Fruit fly (Drosophila melanogaster): ENCODE data around the gene heph.

heph gene

DNA sequence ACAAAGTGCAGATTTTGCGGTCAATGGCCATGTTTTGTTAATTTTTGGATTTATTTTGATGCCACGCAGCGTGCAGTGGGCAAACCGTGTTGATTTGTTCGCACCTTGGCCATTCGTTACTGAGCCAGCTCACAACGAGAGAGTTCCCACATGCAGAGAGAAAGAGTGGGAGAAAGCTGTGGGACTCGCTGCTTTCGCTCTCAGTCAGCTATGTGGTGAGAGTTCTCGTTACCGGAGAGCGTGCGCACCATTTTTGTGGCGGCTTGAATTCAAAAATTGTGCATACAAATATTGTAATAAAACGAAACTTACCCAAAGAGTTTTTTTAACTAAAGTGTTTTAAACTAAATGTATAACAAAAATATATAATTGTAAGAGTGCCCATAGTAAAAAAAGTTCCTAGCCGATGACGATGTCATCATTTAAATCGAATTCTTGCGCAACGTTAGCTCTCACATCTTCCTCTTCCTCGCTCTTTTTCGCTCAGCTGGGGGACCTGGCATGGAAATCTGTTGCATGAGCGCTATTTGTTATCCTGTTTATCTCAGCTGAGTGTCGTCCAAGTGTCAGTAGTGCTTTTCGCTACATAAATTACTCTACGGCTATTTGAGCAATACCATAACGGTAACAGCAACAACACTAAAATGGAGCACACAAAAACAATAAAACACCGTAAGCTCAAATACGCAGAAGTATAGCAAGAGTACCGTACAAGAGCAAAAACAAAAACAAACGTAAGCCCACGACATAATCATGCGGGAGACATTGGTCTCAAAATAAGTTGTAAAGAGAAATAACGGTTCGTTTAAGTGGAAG is at the start of gene heph:
heph (minus strand) TSS at position 121 of the 816 bp plus-strand sequence.
- TF ChIP-seq ttk (optimal IDR thresholded peaks at IDR 0.05): no peak
- no peak for TF ChIP-seq Myc (optimal IDR thresholded peaks at IDR 0.05)
- no peak for TF ChIP-seq insv (optimal IDR thresholded peaks at IDR 0.05)
- no peak for TF ChIP-seq Sin3A (optimal IDR thresholded peaks at IDR 0.05)
- TF ChIP-seq psq (optimal IDR thresholded peaks at IDR 0.05): no peak
- TF ChIP-seq h (optimal IDR thresholded peaks at IDR 0.05): no peak

DNA sequence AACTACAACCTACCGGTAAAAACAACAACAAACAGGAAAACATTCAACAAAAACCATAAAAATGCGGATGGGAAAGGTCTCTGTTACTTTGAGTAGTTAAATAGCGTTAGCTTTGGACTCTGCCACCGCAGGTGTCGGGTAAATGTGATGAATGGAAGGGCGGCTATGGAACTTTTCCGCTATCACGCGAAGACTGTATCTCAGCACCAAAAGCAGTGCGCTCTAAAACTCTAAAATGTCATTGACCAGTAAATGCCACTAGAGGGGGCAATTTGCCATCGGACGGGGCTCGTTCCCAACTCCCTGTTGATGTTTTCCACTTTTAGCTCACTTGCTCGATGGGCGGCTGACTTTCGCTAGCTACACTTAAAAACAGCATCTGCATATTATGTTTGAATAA is 44.9 kb upstream of the heph start:
- TF ChIP-seq h (optimal IDR thresholded peaks at IDR 0.05) (no peak), insv (optimal IDR thresholded peaks at IDR 0.05) (no peak), ttk (optimal IDR thresholded peaks at IDR 0.05) (no peak), Myc (optimal IDR thresholded peaks at IDR 0.05) (no peak), psq (optimal IDR thresholded peaks at IDR 0.05) (no peak), Sin3A (optimal IDR thresholded peaks at IDR 0.05) (no peak)

DNA sequence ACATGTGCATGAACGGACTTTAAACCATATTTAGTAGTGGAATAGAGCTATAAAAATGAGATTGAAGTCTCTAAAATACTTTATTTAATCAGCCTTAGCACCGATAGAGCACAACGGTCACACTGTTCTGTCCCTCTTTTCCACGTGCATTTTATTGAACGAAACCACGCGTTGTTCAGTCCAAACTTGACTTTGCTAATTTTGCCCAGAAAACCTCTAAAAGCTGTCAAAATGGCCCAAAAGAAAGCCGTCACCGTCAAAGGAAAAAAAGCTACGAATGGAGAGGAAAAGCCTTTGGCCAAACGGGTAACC is 37.1 kb upstream of the heph start:
- TF ChIP-seq ttk (optimal IDR thresholded peaks at IDR 0.05) (no peak), insv (optimal IDR thresholded peaks at IDR 0.05) (no peak), Sin3A (optimal IDR thresholded peaks at IDR 0.05) (no peak), Myc (optimal IDR thresholded peaks at IDR 0.05) (no peak), h (optimal IDR thresholded peaks at IDR 0.05) (no peak)

DNA sequence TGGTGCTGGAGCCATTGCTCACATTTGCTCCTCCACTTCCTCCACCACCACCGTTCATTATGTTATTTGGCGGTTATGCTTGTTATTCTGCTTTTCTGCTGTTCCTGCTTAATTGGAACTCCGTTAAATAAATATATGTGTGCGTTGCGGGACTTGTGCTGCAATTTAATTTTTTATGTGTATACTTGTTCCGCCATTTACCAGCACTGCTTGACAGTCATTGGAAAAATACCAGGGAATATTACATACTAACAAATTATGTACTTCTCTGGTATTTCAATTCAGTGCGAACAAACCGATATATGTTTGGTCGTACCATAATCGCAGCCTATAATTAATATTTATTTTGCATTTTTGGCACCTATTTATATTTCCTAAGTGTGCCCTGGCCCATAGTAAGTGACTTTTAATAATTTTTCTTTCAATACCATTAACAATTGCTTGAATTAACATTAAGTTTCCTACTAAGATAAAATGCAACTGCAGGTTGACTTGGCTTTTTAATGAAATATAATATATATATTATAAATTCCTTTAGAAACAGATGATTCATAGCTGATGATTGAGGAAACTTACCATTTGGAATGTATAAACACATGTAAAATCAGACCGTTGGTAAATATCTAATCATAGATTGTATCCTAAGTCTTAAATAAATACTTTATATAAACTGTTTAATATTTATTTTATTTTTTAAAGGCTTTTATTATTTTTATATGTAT is 36.6 kb upstream of the heph start, which contains the start of the genes krz and mod:
krz (minus strand) TSS at position 212 of the 722 bp plus-strand sequence.
mod (plus strand) TSS at position 279 of the 722 bp plus-strand sequence.
- TF ChIP-seq h (optimal IDR thresholded peaks at IDR 0.05) (no peak), Sin3A (optimal IDR thresholded peaks at IDR 0.05) (no peak), insv (optimal IDR thresholded peaks at IDR 0.05) (no peak), ttk (optimal IDR thresholded peaks at IDR 0.05) (no peak), psq (optimal IDR thresholded peaks at IDR 0.05) (no peak), Myc (optimal IDR thresholded peaks at IDR 0.05) (no peak)

DNA sequence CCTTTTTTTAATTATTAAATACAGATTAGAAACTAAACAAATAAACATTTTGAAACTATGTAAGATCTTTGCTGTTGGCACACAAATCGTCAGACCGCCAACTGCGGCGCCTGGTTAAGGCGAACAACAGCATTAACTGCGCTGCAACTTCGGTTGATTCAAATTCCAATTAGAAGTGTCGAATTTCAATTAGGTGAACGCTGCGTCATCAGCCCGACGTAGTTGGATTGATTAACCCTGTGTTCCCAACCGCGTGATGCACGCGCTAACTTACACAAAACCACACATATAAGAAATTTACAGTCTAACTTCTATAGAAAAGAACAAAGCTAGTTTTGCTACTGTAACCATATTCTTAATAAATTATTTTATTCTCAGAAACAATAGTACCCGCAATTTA is 35.4 kb upstream of the heph start:
- TF ChIP-seq Myc (optimal IDR thresholded peaks at IDR 0.05) (no peak), psq (optimal IDR thresholded peaks at IDR 0.05) (no peak), h (optimal IDR thresholded peaks at IDR 0.05) (no peak)

DNA sequence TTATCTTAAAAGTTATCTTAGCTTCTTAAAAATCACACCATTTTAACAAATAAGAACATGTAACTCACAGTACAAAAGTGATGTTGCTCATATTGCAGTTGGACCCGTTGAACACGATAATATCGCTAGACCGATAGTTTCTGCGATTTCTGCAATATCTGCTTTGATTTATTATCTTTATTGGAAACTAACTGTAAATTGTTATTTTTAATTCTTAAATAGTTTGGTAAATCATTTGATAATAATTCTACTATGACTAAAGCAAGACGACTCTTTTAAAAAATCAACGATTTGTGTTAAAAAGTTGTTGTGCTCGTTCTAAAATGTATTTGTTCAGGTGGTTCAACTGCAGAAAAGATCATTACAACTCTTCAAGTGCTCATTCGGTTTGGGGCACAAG is 31.3 kb upstream of the heph start:
- TF ChIP-seq ttk (optimal IDR thresholded peaks at IDR 0.05) (no peak), Sin3A (optimal IDR thresholded peaks at IDR 0.05) (no peak), insv (optimal IDR thresholded peaks at IDR 0.05) (no peak), h (optimal IDR thresholded peaks at IDR 0.05) (no peak), psq (optimal IDR thresholded peaks at IDR 0.05) (no peak), Myc (optimal IDR thresholded peaks at IDR 0.05) (no peak)

DNA sequence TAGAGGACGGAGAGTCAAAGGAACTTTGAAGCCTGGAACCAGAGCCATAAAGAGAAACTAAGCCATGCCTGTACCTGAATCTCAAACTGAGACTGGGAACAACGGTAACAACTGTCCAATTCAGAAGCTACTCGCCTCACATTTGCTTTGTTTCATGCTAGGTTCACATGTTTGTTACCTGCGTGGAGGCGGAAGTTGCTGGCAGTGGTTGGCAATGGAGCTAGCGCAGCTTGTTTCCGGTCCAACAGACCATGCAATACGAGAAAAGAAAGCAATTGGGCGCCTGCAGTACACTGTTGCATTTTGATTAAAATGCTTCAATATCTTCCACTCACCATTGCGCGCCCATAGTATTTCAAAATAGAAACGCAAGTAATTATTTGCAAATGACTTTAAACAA is 28.5 kb upstream of the heph start:
- TF ChIP-seq Myc (optimal IDR thresholded peaks at IDR 0.05): no peak
- no peak for TF ChIP-seq insv (optimal IDR thresholded peaks at IDR 0.05)
- no peak for TF ChIP-seq h (optimal IDR thresholded peaks at IDR 0.05)
- TF ChIP-seq Sin3A (optimal IDR thresholded peaks at IDR 0.05): no peak
- no peak for TF ChIP-seq psq (optimal IDR thresholded peaks at IDR 0.05)
- TF ChIP-seq ttk (optimal IDR thresholded peaks at IDR 0.05): no peak

DNA sequence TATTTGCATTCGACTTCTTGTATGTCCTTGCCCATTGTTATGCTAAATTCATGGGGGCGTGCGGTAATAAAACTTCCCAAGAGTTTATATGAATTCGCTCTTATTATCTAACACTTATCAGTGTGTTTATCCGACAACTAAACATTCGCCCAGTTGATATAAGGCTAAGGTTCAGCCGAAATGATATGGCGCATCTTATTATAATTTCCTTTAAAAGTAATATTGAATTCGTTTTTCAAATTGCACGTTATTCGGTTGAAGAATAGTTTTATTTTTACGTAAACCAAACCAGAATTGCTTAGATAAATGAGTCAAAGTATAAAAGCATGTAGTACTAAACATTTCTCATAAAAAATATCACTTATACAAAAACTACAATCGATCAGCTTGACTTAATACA is 22.7 kb upstream of the heph start, which contains the start of gene Pos:
Pos (plus strand) TSS at position 301 of the 400 bp plus-strand sequence.
- no peak for TF ChIP-seq psq (optimal IDR thresholded peaks at IDR 0.05)

DNA sequence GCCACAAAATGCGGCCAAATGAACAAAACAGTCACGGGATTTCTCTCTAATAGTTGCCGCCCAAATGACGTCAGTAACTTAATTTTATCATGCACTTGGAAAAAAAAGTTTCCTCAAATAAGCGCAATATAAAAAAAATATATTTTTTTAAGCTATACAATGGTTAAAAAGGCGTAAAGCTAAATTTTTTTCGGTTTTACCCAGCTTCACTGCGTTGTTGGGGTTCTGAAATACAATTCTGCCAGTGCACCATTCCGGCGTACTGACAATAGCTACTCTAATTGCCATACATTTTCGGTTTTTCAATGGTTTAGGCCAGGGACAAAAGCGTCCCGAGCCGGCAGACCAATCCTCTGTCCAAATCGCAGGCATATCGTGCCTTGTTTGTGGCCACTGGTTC is 17.6 kb upstream of the heph start:
- no peak for TF ChIP-seq ttk (optimal IDR thresholded peaks at IDR 0.05)
- no peak for TF ChIP-seq Myc (optimal IDR thresholded peaks at IDR 0.05)
- no peak for TF ChIP-seq Sin3A (optimal IDR thresholded peaks at IDR 0.05)
- no peak for TF ChIP-seq h (optimal IDR thresholded peaks at IDR 0.05)
- TF ChIP-seq psq (optimal IDR thresholded peaks at IDR 0.05): no peak
- no peak for TF ChIP-seq insv (optimal IDR thresholded peaks at IDR 0.05)

DNA sequence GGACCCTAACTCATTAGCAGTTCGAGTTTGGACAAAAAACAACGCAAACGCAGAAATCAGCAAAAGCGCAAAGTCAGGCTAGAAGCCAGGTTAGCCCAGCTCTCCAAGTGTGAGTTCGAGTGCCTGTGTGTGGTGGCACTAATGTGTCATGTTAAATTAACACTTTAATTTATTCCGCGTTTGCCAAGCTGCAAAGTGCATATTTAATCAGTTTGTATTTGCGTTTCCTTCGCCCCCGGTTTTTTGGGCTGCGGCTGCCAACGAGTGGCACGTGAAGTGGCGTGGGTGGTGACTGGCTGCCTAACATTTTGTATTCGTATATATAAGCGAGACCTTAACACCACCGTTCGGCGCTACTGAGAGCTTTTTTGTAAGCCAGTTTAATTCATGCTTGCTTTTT is 13.8 kb upstream of the heph start:
- TF ChIP-seq insv (optimal IDR thresholded peaks at IDR 0.05): no peak
- no peak for TF ChIP-seq Sin3A (optimal IDR thresholded peaks at IDR 0.05)
- TF ChIP-seq ttk (optimal IDR thresholded peaks at IDR 0.05): no peak
- no peak for TF ChIP-seq Myc (optimal IDR thresholded peaks at IDR 0.05)
- TF ChIP-seq psq (optimal IDR thresholded peaks at IDR 0.05): no peak
- no peak for TF ChIP-seq h (optimal IDR thresholded peaks at IDR 0.05)

DNA sequence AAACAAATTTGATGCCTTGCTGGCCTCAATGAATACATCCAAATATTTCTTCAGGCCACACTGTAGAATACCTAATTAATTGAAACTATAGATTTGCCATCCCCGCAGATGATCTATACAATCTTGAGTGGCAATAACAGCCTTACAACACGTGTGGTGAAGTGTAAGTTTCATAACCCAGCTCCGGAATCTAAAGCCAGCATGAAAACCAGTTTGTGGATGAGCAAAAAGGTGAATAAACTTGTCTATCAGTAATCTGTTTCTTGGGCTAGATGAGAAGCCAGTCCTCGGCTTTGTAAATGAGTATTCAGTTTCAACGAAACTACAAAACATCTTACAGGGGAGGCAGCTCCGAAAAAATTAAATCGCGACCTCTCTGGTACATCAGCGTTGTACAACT is 6.8 kb upstream of the heph start:
- TF ChIP-seq Myc (optimal IDR thresholded peaks at IDR 0.05) (no peak), h (optimal IDR thresholded peaks at IDR 0.05) (no peak), insv (optimal IDR thresholded peaks at IDR 0.05) (no peak), Sin3A (optimal IDR thresholded peaks at IDR 0.05) (no peak), psq (optimal IDR thresholded peaks at IDR 0.05) (no peak), ttk (optimal IDR thresholded peaks at IDR 0.05) (no peak)

DNA sequence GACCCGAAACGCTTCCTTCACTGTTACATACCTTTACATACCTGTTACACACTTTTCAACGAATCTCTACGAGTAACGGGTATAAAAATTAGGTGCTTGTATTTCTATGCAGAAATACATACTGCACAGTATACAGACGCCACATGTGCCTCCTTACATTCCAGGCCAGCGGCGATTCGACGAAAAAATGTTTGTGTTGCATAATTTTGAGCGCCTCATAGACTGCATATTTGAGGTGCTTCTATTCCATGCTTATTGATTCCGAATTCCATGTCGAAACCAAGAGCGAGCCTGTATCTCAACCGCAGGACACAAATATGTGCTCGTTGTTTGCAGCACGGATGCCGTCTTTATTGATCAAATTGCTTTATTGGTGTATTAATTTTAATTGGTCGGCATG is 9.0 kb downstream of the heph start:
- TF ChIP-seq Myc (optimal IDR thresholded peaks at IDR 0.05) (no peak), ttk (optimal IDR thresholded peaks at IDR 0.05) (no peak), psq (optimal IDR thresholded peaks at IDR 0.05) (no peak), insv (optimal IDR thresholded peaks at IDR 0.05) (no peak), h (optimal IDR thresholded peaks at IDR 0.05) (no peak), Sin3A (optimal IDR thresholded peaks at IDR 0.05) (no peak)

DNA sequence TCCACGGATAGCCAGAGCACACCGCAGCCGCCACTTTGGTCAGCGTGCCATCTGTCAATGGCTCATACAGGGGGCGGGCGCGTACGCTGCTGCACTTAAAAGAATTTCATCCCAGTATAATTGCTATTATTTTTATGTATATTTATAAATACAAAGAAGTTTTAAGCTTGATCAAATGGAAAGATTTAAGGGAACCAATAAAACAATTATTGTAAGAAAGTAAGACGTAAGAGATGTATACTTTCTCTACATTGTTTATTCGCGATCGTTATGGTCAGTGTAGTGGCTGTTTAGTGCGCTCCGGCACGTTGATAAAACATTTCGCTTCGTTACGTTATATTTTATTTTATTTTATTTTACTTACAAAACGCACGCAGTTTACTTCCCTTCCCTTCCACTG is 23.5 kb downstream of the heph start:
- no peak for TF ChIP-seq insv (optimal IDR thresholded peaks at IDR 0.05)
- no peak for TF ChIP-seq Sin3A (optimal IDR thresholded peaks at IDR 0.05)
- TF ChIP-seq psq (optimal IDR thresholded peaks at IDR 0.05): no peak
- TF ChIP-seq h (optimal IDR thresholded peaks at IDR 0.05): no peak
- no peak for TF ChIP-seq Myc (optimal IDR thresholded peaks at IDR 0.05)
- TF ChIP-seq ttk (optimal IDR thresholded peaks at IDR 0.05): no peak
